Worm (Caenorhabditis elegans) whole organism, late embryonic: ENCODE measurements around the gene kcnl-1.

Source experiments
- K02D7.2 ChIP-seq: sonication (generic microtip); optimal IDR thresholded peaks from 2 replicates; lab custom pipeline; 2017; ENCODE audit warnings: mild to moderate bottlenecking, missing genetic modification characterization, missing compliant biosample characterization
- K09A11.1 ChIP-seq: sonication (generic microtip); optimal IDR thresholded peaks from 2 replicates; lab custom pipeline; 2017; ENCODE audit warnings: antibody characterized with exemption, mild to moderate bottlenecking, missing genetic modification characterization, missing compliant biosample characterization; ENCODE audit not compliant: insufficient read depth
- Y22D7AL.16 ChIP-seq: sonication (generic microtip); optimal IDR thresholded peaks from 2 replicates; lab custom pipeline; 2016; ENCODE audit warnings: missing genetic modification characterization, missing compliant biosample characterization
- ceh-14 ChIP-seq: sonication (generic microtip); optimal IDR thresholded peaks from 2 replicates; lab custom pipeline; 2016; ENCODE audit warnings: missing genotype, missing genetic modification characterization, missing compliant biosample characterization
- ceh-22 ChIP-seq: sonication (generic microtip); optimal IDR thresholded peaks from 2 replicates; lab custom pipeline; 2017; ENCODE audit warnings: missing biosample characterization, missing genetic modification characterization
- ceh-24 ChIP-seq: sonication (generic microtip); optimal IDR thresholded peaks from 2 replicates; lab custom pipeline; 2016; ENCODE audit warnings: mild to moderate bottlenecking, missing genetic modification characterization, missing compliant biosample characterization
- ceh-30 ChIP-seq: fragments of 150-350 bp; optimal IDR thresholded peaks from 2 replicates; lab custom pipeline; 2014; ENCODE audit warnings: missing biosample characterization, missing genetic modification characterization
- ceh-48 ChIP-seq: sonication (generic microtip); optimal IDR thresholded peaks from 2 replicates; lab custom pipeline; 2016; ENCODE audit warnings: missing genetic modification characterization, inconsistent platforms, missing compliant biosample characterization
- ceh-9 ChIP-seq: sonication (generic microtip); optimal IDR thresholded peaks from 2 replicates; lab custom pipeline; 2016; ENCODE audit warnings: mild to moderate bottlenecking, missing genetic modification characterization, inconsistent platforms, missing compliant biosample characterization
- dmd-4 ChIP-seq: sonication (generic microtip); optimal IDR thresholded peaks from 2 replicates; lab custom pipeline; 2016; ENCODE audit warnings: borderline replicate concordance, missing genetic modification characterization, missing compliant biosample characterization
- dve-1 ChIP-seq: sonication (generic microtip); optimal IDR thresholded peaks from 2 replicates; lab custom pipeline; 2017; ENCODE audit warnings: antibody characterized with exemption, mild to moderate bottlenecking, missing genetic modification characterization, missing compliant biosample characterization
- elt-4 ChIP-seq: sonication (generic microtip); optimal IDR thresholded peaks from 2 replicates; lab custom pipeline; 2016; ENCODE audit warnings: missing genetic modification characterization, missing compliant biosample characterization
- fax-1 ChIP-seq: sonication (generic microtip); optimal IDR thresholded peaks from 2 replicates; lab custom pipeline; 2016; ENCODE audit warnings: missing genotype, missing genetic modification characterization, missing compliant biosample characterization
- fkh-10 ChIP-seq: fragments of 150-350 bp; optimal IDR thresholded peaks from 2 replicates; lab custom pipeline; 2014; ENCODE audit warnings: missing biosample characterization, missing genetic modification reagents, missing genetic modification characterization
- fkh-6 ChIP-seq: sonication (generic microtip); optimal IDR thresholded peaks from 2 replicates; lab custom pipeline; 2016; ENCODE audit warnings: missing genetic modification characterization, missing compliant biosample characterization
- hlh-13 ChIP-seq: fragments of 200-800 bp; sonication (Bioruptor generic); optimal IDR thresholded peaks from 2 replicates; lab custom pipeline; 2018; ENCODE audit warnings: mild to moderate bottlenecking, missing genetic modification characterization, missing compliant biosample characterization
- hlh-30 ChIP-seq: sonication (generic microtip); optimal IDR thresholded peaks from 2 replicates; lab custom pipeline; 2017; ENCODE audit warnings: antibody characterized with exemption, missing genetic modification characterization, missing compliant biosample characterization; ENCODE audit not compliant: insufficient read depth
- hlh-6 ChIP-seq: sonication (generic microtip); optimal IDR thresholded peaks from 2 replicates; lab custom pipeline; 2016; ENCODE audit warnings: missing genotype, missing genetic modification characterization, missing compliant biosample characterization
- hlh-8 ChIP-seq: sonication (generic microtip); optimal IDR thresholded peaks from 2 replicates; lab custom pipeline; 2016; ENCODE audit warnings: missing genotype, missing genetic modification characterization, missing compliant biosample characterization
- lim-6 ChIP-seq: sonication (generic microtip); optimal IDR thresholded peaks from 2 replicates; lab custom pipeline; 2016; ENCODE audit warnings: missing genetic modification characterization, missing compliant biosample characterization
- lin-11 ChIP-seq: fragments of 200-800 bp; sonication (Bioruptor generic); optimal IDR thresholded peaks from 2 replicates; lab custom pipeline; 2018; ENCODE audit warnings: mild to moderate bottlenecking, missing genetic modification characterization, missing compliant biosample characterization
- madf-2 ChIP-seq: sonication (generic microtip); optimal IDR thresholded peaks from 2 replicates; lab custom pipeline; 2017; ENCODE audit warnings: missing genetic modification characterization, missing compliant biosample characterization
- npax-4 ChIP-seq: sonication (generic microtip); optimal IDR thresholded peaks from 2 replicates; lab custom pipeline; 2016; ENCODE audit warnings: missing genetic modification characterization, missing compliant biosample characterization
- odd-2 ChIP-seq: sonication (generic microtip); optimal IDR thresholded peaks from 2 replicates; lab custom pipeline; 2017; ENCODE audit warnings: antibody characterized with exemption, mild to moderate bottlenecking, missing genetic modification characterization, missing compliant biosample characterization
- pag-3 ChIP-seq: sonication (generic microtip); optimal IDR thresholded peaks from 2 replicates; lab custom pipeline; 2016; ENCODE audit warnings: missing compliant biosample characterization, missing genetic modification characterization, borderline replicate concordance
- pat-9 ChIP-seq: fragments of 200-800 bp; sonication (Bioruptor generic); optimal IDR thresholded peaks from 2 replicates; lab custom pipeline; 2018; ENCODE audit warnings: mild to moderate bottlenecking, missing genetic modification characterization, moderate library complexity, missing compliant biosample characterization
- pax-1 ChIP-seq: fragments of 150-350 bp; optimal IDR thresholded peaks from 2 replicates; lab custom pipeline; 2014; ENCODE audit warnings: missing biosample characterization, missing genetic modification characterization
- pha-2 ChIP-seq: sonication (generic microtip); optimal IDR thresholded peaks from 2 replicates; lab custom pipeline; 2017; ENCODE audit warnings: mild to moderate bottlenecking, missing genetic modification characterization, missing compliant biosample characterization
- pha-4 ChIP-seq: fragments of 150-350 bp; optimal IDR thresholded peaks from 2 replicates; lab custom pipeline; 2018; ENCODE audit warnings: missing biosample characterization, missing genetic modification reagents, missing genetic modification characterization
- ref-2 ChIP-seq: sonication (generic microtip); optimal IDR thresholded peaks from 2 replicates; lab custom pipeline; 2016; ENCODE audit warnings: missing genetic modification characterization, missing compliant biosample characterization
- sdc-2 ChIP-seq: sonication (generic microtip); optimal IDR thresholded peaks from 2 replicates; lab custom pipeline; 2016; ENCODE audit warnings: missing genotype, missing genetic modification characterization, missing compliant biosample characterization
- sox-2 ChIP-seq: fragments of 200-800 bp; sonication (Bioruptor generic); IDR thresholded peaks from 2 replicates; pipeline ENCODE4 v1.3.6; 2022; ENCODE audit warnings: missing genetic modification reagents, missing genetic modification characterization, missing compliant biosample characterization
- tbx-2 ChIP-seq: sonication (generic microtip); optimal IDR thresholded peaks from 2 replicates; lab custom pipeline; 2016; ENCODE audit warnings: missing genetic modification characterization, missing compliant biosample characterization
- ttx-3 ChIP-seq: sonication (generic microtip); optimal IDR thresholded peaks from 2 replicates; lab custom pipeline; 2016; ENCODE audit warnings: missing genetic modification reagents, missing genetic modification characterization, missing compliant biosample characterization
- unc-3 ChIP-seq, 2 experiments: fragments of 200-800 bp in 1 of 2; sonication (Bioruptor generic) in 1 of 2; sonication (generic microtip) in 1 of 2; conservative IDR thresholded peaks in 1 of 2; optimal IDR thresholded peaks in 1 of 2; 2 replicates each; pipeline versions ENCODE4 v1.3.6 to Lab custom; 2016 to 2022; ENCODE audit warnings: missing compliant biosample characterization in 2 of 2, missing genetic modification characterization in 2 of 2, missing genetic modification reagents in 1 of 2
- unc-55 ChIP-seq: sonication (generic microtip); optimal IDR thresholded peaks from 2 replicates; lab custom pipeline; 2017; ENCODE audit warnings: missing biosample characterization, missing genetic modification reagents, missing genetic modification characterization
- unc-86 ChIP-seq: sonication (generic microtip); optimal IDR thresholded peaks from 2 replicates; lab custom pipeline; 2016; ENCODE audit warnings: missing genetic modification characterization, missing compliant biosample characterization
- zip-5 ChIP-seq: sonication (generic microtip); optimal IDR thresholded peaks from 2 replicates; lab custom pipeline; 2016; ENCODE audit warnings: missing genetic modification characterization, missing compliant biosample characterization

Gene kcnl-1

DNA sequence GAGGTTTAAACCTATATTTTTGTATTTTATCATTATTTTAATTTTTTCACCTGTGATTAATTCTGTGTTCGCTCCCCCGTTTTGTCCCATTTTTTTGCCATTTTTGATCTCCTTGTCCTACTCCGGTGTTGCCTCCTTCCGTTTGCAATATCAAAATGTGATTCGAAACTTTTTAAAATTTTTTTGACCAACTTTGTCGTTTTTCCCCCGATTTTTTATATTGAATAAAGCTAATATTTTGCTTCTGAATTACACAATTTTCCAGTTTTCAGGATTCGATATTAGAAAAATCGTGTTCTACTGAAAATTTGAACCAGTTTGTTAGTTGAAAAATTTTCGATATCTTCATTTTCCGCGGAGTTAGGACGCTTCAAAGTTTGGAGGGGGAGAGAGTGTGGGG is 40.7 kb downstream of the kcnl-1 start, which contains the start of gene nlp-25:
nlp-25 (plus strand) TSS at position 301 of the 400 bp plus-strand sequence.
- TF ChIP-seq pax-1 (tag; lab: Kevin White, UChicago) (no peak), elt-4 (tag; lab: Kevin White, UChicago) (no peak), ref-2 (tag; lab: Kevin White, UChicago) (no peak), ceh-48 (tag; lab: Kevin White, UChicago) (no peak), tbx-2 (tag; lab: Kevin White, UChicago) (no peak), npax-4 (no peak), K02D7.2 (tag; lab: Kevin White, UChicago) (no peak), unc-86 (no peak), madf-2 (no peak), pha-2 (no peak), hlh-6 (tag; lab: Kevin White, UChicago) (no peak)

DNA sequence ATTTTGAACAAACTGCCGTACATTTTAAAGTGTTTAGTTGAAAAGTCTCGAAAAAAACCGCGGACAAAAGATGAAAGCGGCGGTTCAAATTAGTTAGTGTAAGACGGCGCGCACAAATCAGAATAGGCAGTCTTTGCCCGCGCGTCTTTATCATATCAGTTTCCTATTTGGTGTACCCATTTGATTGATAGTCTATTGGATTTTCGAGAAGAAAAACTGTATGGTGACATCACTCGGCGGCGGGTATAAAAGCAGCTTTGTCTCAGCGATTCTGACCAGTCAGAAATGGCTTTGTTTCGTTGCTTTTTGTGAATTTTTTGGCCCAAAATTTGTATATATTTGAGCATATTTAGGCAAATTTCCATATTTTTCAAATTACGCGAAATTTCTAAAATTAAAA is 43.5 kb downstream of the kcnl-1 start:
- TF ChIP-seq pax-1 (tag; lab: Kevin White, UChicago) (no peak), K02D7.2 (tag; lab: Kevin White, UChicago) (no peak), ceh-14 (tag; lab: Kevin White, UChicago) (no peak), K09A11.1 (tag; lab: Kevin White, UChicago) (no peak)
- TF ChIP-seq, all 69 proteins: peak for 0

DNA sequence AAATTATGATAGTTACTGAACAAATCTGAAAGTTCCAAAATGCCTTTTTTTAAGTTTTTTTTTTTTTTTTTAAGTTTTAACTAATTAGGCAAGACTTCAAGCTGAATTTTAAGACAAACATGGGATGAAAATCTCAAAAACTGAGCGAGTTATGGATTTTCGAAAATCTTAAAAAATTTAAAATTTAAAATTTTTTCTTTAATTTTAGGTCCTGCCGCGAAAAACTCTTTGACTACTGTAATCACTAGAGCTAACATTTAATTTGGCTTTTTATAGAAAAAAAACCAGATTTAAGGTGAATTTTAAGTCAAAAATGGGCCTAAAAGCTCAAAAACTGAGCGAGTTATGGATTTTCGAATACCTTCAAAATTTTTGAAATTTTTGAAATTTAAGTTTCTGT is 44.0 kb downstream of the kcnl-1 start, which contains the start of gene grsp-1:
grsp-1 (plus strand) TSS at position 301 of the 400 bp plus-strand sequence.
- TF ChIP-seq lin-11 (tag; lab: Kevin White, UChicago) = no peak
- no peak for TF ChIP-seq zip-5 (tag; lab: Kevin White, UChicago)
- no peak for TF ChIP-seq pag-3 (tag; lab: Kevin White, UChicago)
- no peak for TF ChIP-seq pha-2
- TF ChIP-seq K02D7.2 (tag; lab: Kevin White, UChicago) = no peak
- no peak for TF ChIP-seq pat-9 (tag; lab: Kevin White, UChicago)
- no peak for TF ChIP-seq dve-1 (tag; lab: Kevin White, UChicago)
- TF ChIP-seq unc-3 (GFP tag; conservative IDR thresholded peaks at IDR 0.05; lab: Robert Waterston, UW) = no peak
- no peak for TF ChIP-seq unc-3 (tag; optimal IDR thresholded peaks at IDR 0.05; lab: Kevin White, UChicago)
- TF ChIP-seq fkh-6 (tag; lab: Kevin White, UChicago) = no peak
- TF ChIP-seq ceh-14 (tag; lab: Kevin White, UChicago) = no peak
- TF ChIP-seq madf-2 = no peak
- TF ChIP-seq ceh-22 (tag; lab: Kevin White, UChicago) = no peak
- TF ChIP-seq fax-1 = no peak
- no peak for TF ChIP-seq ceh-24
- no peak for TF ChIP-seq odd-2 (tag; lab: Kevin White, UChicago)
- no peak for TF ChIP-seq hlh-6 (tag; lab: Kevin White, UChicago)
- TF ChIP-seq dmd-4 = no peak
- no peak for TF ChIP-seq ttx-3 (tag; lab: Kevin White, UChicago)
- no peak for TF ChIP-seq pha-4 (tag; lab: Kevin White, UChicago)

DNA sequence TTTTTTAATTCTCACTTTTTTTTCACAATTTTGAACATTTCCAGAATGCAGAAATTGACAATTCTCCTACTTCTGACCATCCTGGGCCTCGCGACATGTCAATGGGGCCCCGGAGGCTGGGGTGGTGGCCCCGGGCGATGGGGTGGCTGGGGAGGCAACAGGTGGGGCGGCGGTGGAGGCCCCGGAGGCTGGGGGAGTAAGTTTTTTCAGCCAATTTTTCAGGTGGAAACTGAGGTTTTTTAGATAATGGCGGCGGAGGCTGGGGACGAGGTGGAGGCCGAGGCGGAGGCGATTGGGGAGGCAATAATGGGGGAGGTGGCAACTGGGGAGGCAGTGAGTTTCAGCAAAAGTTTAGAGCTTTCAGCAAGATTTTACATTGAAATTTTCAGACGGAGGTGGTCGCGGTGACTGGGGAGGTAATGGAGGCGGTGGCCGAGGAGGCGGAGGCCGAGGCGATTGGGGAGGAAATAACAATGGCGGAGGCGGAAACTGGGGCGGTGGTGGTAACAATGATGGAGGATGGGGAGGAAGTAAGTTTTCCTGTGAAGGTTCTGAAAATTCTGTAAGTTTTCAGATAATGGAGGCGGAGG is 45.0 kb downstream of the kcnl-1 start:
- TF ChIP-seq K02D7.2 (tag; lab: Kevin White, UChicago) (peak; percentile 10), sdc-2 (no peak), ceh-9 (tag; lab: Kevin White, UChicago) (peak; percentile 24)

- TF ChIP-seq hlh-8 (tag; lab: Kevin White, UChicago) (no peak), ceh-24 (no peak), unc-55 (GFP tag; lab: Kevin White, UChicago) (no peak), K02D7.2 (tag; lab: Kevin White, UChicago) (no peak), unc-86 (no peak), fkh-10 (no peak), ceh-30 (tag; lab: Kevin White, UChicago) (no peak), sox-2 (no peak), lim-6 (no peak), lin-11 (tag; lab: Kevin White, UChicago) (no peak), pat-9 (tag; lab: Kevin White, UChicago) (no peak), hlh-13 (GFP tag; lab: Kevin White, UChicago) (no peak), Y22D7AL.16 (no peak), hlh-30 (tag; lab: Kevin White, UChicago) (no peak), K09A11.1 (tag; lab: Kevin White, UChicago) (no peak)
Observed at ce11 chrV:19611675-19612345, 46.6 kb downstream of the kcnl-1 start.
